Fruit fly (Drosophila melanogaster) whole organism, embryonic: ENCODE data around the gene nwk.

Experiments
- Bgb ChIP-seq: fragments of 200-800 bp; sonication (Bioruptor generic); IDR thresholded peaks from 2 replicates; pipeline ENCODE4 v1.3.6; 2022; ENCODE audit warnings: missing biosample characterization, missing genetic modification characterization; ENCODE audit not compliant: partially characterized antibody
- Bteb2 ChIP-seq: fragments of 200-800 bp; sonication (Bioruptor generic); optimal IDR thresholded peaks from 2 replicates; lab custom pipeline; 2016; ENCODE audit warnings: missing biosample characterization, missing genetic modification characterization
- CG10147 ChIP-seq: fragments of 200-800 bp; sonication (Bioruptor generic); optimal IDR thresholded peaks from 2 replicates; lab custom pipeline; 2019; ENCODE audit warnings: missing biosample characterization, mild to moderate bottlenecking, missing genetic modification characterization, moderate library complexity
- CG11398 ChIP-seq: fragments of 200-800 bp; sonication (Bioruptor generic); optimal IDR thresholded peaks from 2 replicates; lab custom pipeline; 2016; ENCODE audit warnings: missing biosample characterization, missing genetic modification characterization
- CG12299 ChIP-seq: fragments of 200-800 bp; sonication (Bioruptor generic); optimal IDR thresholded peaks from 2 replicates; lab custom pipeline; 2018; ENCODE audit warnings: missing biosample characterization, mild to moderate bottlenecking, missing genetic modification characterization
- CG13624 ChIP-seq: fragments of 200-800 bp; sonication (Bioruptor generic); optimal IDR thresholded peaks from 2 replicates; lab custom pipeline; 2016; ENCODE audit warnings: missing biosample characterization, missing genetic modification characterization
- CG13894 ChIP-seq: fragments of 200-800 bp; sonication (Bioruptor generic); optimal IDR thresholded peaks from 3 replicates; lab custom pipeline; 2018; ENCODE audit warnings: missing biosample characterization, mild to moderate bottlenecking, missing genetic modification characterization, moderate library complexity
- CG14667 ChIP-seq: fragments of 200-800 bp; sonication (Bioruptor generic); IDR thresholded peaks from 2 replicates; pipeline ENCODE4 v1.3.6; 2022; ENCODE audit warnings: missing biosample characterization, missing genetic modification characterization
- CG15514 ChIP-seq: fragments of 200-800 bp; sonication (Bioruptor generic); optimal IDR thresholded peaks from 3 replicates; lab custom pipeline; 2017; ENCODE audit warnings: missing biosample characterization, missing genetic modification characterization, mild to moderate bottlenecking, moderate library complexity, missing genetic modification reagents
- CG1602 ChIP-seq: fragments of 200-800 bp; sonication (Bioruptor generic); optimal IDR thresholded peaks from 3 replicates; lab custom pipeline; 2016; ENCODE audit warnings: missing biosample characterization, missing genetic modification characterization
- CG17328 ChIP-seq: fragments of 200-800 bp; sonication (Bioruptor generic); IDR thresholded peaks from 2 replicates; pipeline ENCODE4 v1.3.6; 2022; ENCODE audit warnings: missing biosample characterization, missing genetic modification characterization
- CG18476 ChIP-seq: fragments of 200-800 bp; sonication (Bioruptor generic); optimal IDR thresholded peaks from 2 replicates; lab custom pipeline; 2016; ENCODE audit warnings: missing biosample characterization, mild to moderate bottlenecking, missing genetic modification characterization
- CG18599 ChIP-seq: fragments of 200-800 bp; sonication (Bioruptor generic); optimal IDR thresholded peaks from 3 replicates; lab custom pipeline; 2017; ENCODE audit warnings: missing biosample characterization, missing genetic modification characterization, mild to moderate bottlenecking, moderate library complexity, missing genetic modification reagents
- CG2678 ChIP-seq: fragments of 200-800 bp; sonication (Bioruptor generic); optimal IDR thresholded peaks from 3 replicates; lab custom pipeline; 2019; ENCODE audit warnings: missing biosample characterization, mild to moderate bottlenecking, missing genetic modification characterization, moderate library complexity
- CG34224 ChIP-seq: fragments of 200-800 bp; sonication (Bioruptor generic); IDR thresholded peaks from 3 replicates; pipeline ENCODE4 v1.3.6; 2022; ENCODE audit warnings: missing biosample characterization, missing genetic modification characterization; ENCODE audit not compliant: partially characterized antibody
- CG34376 ChIP-seq: fragments of 200-800 bp; sonication (Bioruptor generic); optimal IDR thresholded peaks from 2 replicates; lab custom pipeline; 2018; ENCODE audit warnings: missing biosample characterization, mild to moderate bottlenecking, missing genetic modification characterization
- CG4424 ChIP-seq: fragments of 200-800 bp; sonication (Bioruptor generic); optimal IDR thresholded peaks from 3 replicates; lab custom pipeline; 2016; ENCODE audit warnings: missing biosample characterization, missing genetic modification characterization
- CG5180 ChIP-seq: fragments of 200-800 bp; sonication (Bioruptor generic); optimal IDR thresholded peaks from 3 replicates; lab custom pipeline; 2017; ENCODE audit warnings: missing biosample characterization, missing genetic modification characterization, mild to moderate bottlenecking, moderate library complexity, missing genetic modification reagents
- CG7928 ChIP-seq: fragments of 200-800 bp; sonication (Bioruptor generic); optimal IDR thresholded peaks from 2 replicates; lab custom pipeline; 2017; ENCODE audit warnings: missing biosample characterization, mild to moderate bottlenecking, missing genetic modification characterization
- CG9437 ChIP-seq: fragments of 200-800 bp; sonication (Bioruptor generic); optimal IDR thresholded peaks from 2 replicates; lab custom pipeline; 2018; ENCODE audit warnings: missing biosample characterization, mild to moderate bottlenecking, missing genetic modification characterization
- Dbx ChIP-seq: fragments of 200-800 bp; sonication (Bioruptor generic); IDR thresholded peaks from 3 replicates; pipeline ENCODE4 v1.3.6; 2022; ENCODE audit warnings: missing biosample characterization, missing genetic modification characterization
- Deaf1 ChIP-seq: fragments of 200-800 bp; optimal IDR thresholded peaks from 3 replicates; lab custom pipeline; 2019; ENCODE audit warnings: missing biosample characterization, mild to moderate bottlenecking, missing genetic modification characterization, moderate library complexity
- Dll ChIP-seq: fragments of 200-800 bp; sonication (Bioruptor generic); IDR thresholded peaks from 4 replicates; pipeline ENCODE4 v1.3.6; 2022; ENCODE audit warnings: missing biosample characterization, missing genetic modification characterization; ENCODE audit not compliant: partially characterized antibody
- Hey ChIP-seq: fragments of 200-800 bp; sonication (Bioruptor generic); optimal IDR thresholded peaks from 3 replicates; lab custom pipeline; 2018; ENCODE audit warnings: missing biosample characterization, mild to moderate bottlenecking, missing genetic modification characterization
- Mad ChIP-seq: fragments of 200-800 bp; sonication (Bioruptor generic); optimal IDR thresholded peaks from 2 replicates; lab custom pipeline; 2016; ENCODE audit warnings: missing biosample characterization, missing genetic modification characterization
- Nf-YA ChIP-seq: fragments of 200-800 bp; sonication (Bioruptor generic); IDR thresholded peaks from 2 replicates; pipeline ENCODE4 v1.3.6; 2022; ENCODE audit warnings: missing biosample characterization, missing genetic modification characterization
- Pdp1 ChIP-seq, 2 experiments: fragments of 200-800 bp; sonication (Bioruptor generic); optimal IDR thresholded peaks; 3 replicates each; lab custom pipeline; 2016; ENCODE audit warnings: missing biosample characterization in 2 of 2, missing genetic modification characterization in 2 of 2, mild to moderate bottlenecking in 1 of 2, moderate library complexity in 1 of 2
- Sin3A ChIP-seq: fragments of >200 bp; optimal IDR thresholded peaks from 2 replicates; lab custom pipeline; 2018
- Sry-β ChIP-seq: fragments of 200-800 bp; sonication (Bioruptor generic); optimal IDR thresholded peaks from 2 replicates; lab custom pipeline; 2018; ENCODE audit warnings: missing biosample characterization, mild to moderate bottlenecking, missing genetic modification characterization, moderate library complexity
- Xbp1 ChIP-seq: fragments of 200-800 bp; sonication (Bioruptor generic); optimal IDR thresholded peaks from 3 replicates; lab custom pipeline; 2016; ENCODE audit warnings: missing biosample characterization, mild to moderate bottlenecking, missing genetic modification characterization
- br ChIP-seq: fragments of >200 bp; optimal IDR thresholded peaks from 2 replicates; lab custom pipeline; 2017
- cg ChIP-seq: fragments of 200-800 bp; sonication (Bioruptor generic); optimal IDR thresholded peaks from 3 replicates; lab custom pipeline; 2019; ENCODE audit warnings: missing biosample characterization, mild to moderate bottlenecking, missing genetic modification characterization, moderate library complexity
- chinmo ChIP-seq: fragments of 200-800 bp; sonication (Bioruptor generic); IDR thresholded peaks from 4 replicates; pipeline ENCODE4 v1.3.6; 2022; ENCODE audit warnings: missing biosample characterization, missing genetic modification characterization; ENCODE audit not compliant: partially characterized antibody
- crol ChIP-seq: fragments of 200-800 bp; sonication (Bioruptor generic); IDR thresholded peaks from 2 replicates; pipeline ENCODE4 v1.3.6; 2022; ENCODE audit warnings: missing biosample characterization, missing genetic modification characterization
- dmrt11E ChIP-seq: fragments of 200-800 bp; sonication (Bioruptor generic); optimal IDR thresholded peaks from 3 replicates; lab custom pipeline; 2018; ENCODE audit warnings: missing biosample characterization, mild to moderate bottlenecking, missing genetic modification characterization, moderate library complexity
- exex ChIP-seq: fragments of 200-800 bp; sonication (Bioruptor generic); optimal IDR thresholded peaks from 4 replicates; lab custom pipeline; 2018; ENCODE audit warnings: missing biosample characterization, mild to moderate bottlenecking, missing genetic modification characterization, moderate library complexity
- ftz-f1 ChIP-seq: fragments of 200-800 bp; sonication (Bioruptor generic); optimal IDR thresholded peaks from 2 replicates; lab custom pipeline; 2016; ENCODE audit warnings: missing biosample characterization, missing genetic modification characterization
- grn ChIP-seq: fragments of 200-800 bp; sonication (Bioruptor generic); optimal IDR thresholded peaks from 3 replicates; lab custom pipeline; 2017; ENCODE audit warnings: missing biosample characterization, missing genetic modification characterization
- her ChIP-seq: fragments of 200-800 bp; sonication (Bioruptor generic); optimal IDR thresholded peaks from 2 replicates; lab custom pipeline; 2016; ENCODE audit warnings: missing biosample characterization, missing genetic modification characterization
- hkb ChIP-seq, 2 experiments: fragments of 200-800 bp in 1 of 2; fragments of >200 bp in 1 of 2; sonication (Bioruptor generic) in 1 of 2; IDR thresholded peaks in 1 of 2; optimal IDR thresholded peaks in 1 of 2; 2 replicates each; pipeline versions ENCODE4 v1.3.6 to Lab custom; 2017 to 2022; ENCODE audit warnings: missing biosample characterization in 1 of 2, missing genetic modification characterization in 1 of 2
- mirr ChIP-seq: fragments of 200-800 bp; sonication (Bioruptor generic); optimal IDR thresholded peaks from 3 replicates; lab custom pipeline; 2018; ENCODE audit warnings: missing biosample characterization, mild to moderate bottlenecking, missing genetic modification characterization
- sd ChIP-seq: fragments of 200-800 bp; sonication (Bioruptor generic); optimal IDR thresholded peaks from 3 replicates; lab custom pipeline; 2018; ENCODE audit warnings: missing biosample characterization, mild to moderate bottlenecking, missing genetic modification characterization, moderate library complexity
- seq ChIP-seq: fragments of 200-800 bp; sonication (Bioruptor generic); IDR thresholded peaks from 2 replicates; pipeline ENCODE4 v1.3.6; 2022; ENCODE audit warnings: missing biosample characterization, missing genetic modification characterization
- sisA ChIP-seq: fragments of 200-800 bp; sonication (Bioruptor generic); IDR thresholded peaks from 2 replicates; pipeline ENCODE4 v1.3.6; 2022; ENCODE audit warnings: missing biosample characterization, missing genetic modification characterization
- so ChIP-seq: fragments of 200-800 bp; sonication (Bioruptor generic); IDR thresholded peaks from 3 replicates; pipeline ENCODE4 v1.3.6; 2022; ENCODE audit warnings: missing biosample characterization, missing genetic modification characterization
- sug ChIP-seq: fragments of 200-800 bp; optimal IDR thresholded peaks from 2 replicates; lab custom pipeline; 2019; ENCODE audit warnings: missing biosample characterization, mild to moderate bottlenecking, missing genetic modification characterization, moderate library complexity
- unc-4 ChIP-seq: fragments of 200-800 bp; sonication (Bioruptor generic); IDR thresholded peaks from 2 replicates; pipeline ENCODE4 v1.3.6; 2022; ENCODE audit warnings: missing biosample characterization, missing genetic modification characterization; ENCODE audit not compliant: partially characterized antibody
- unpg ChIP-seq: fragments of 200-800 bp; sonication (Bioruptor generic); optimal IDR thresholded peaks from 3 replicates; lab custom pipeline; 2018; ENCODE audit warnings: missing biosample characterization, mild to moderate bottlenecking, missing genetic modification characterization, moderate library complexity
- vvl ChIP-seq: fragments of 200-800 bp; sonication (Bioruptor generic); IDR thresholded peaks from 2 replicates; pipeline ENCODE4 v1.3.6; 2022; ENCODE audit warnings: missing biosample characterization, missing genetic modification characterization
- wdn ChIP-seq: fragments of 200-800 bp; sonication (Bioruptor generic); IDR thresholded peaks from 2 replicates; pipeline ENCODE4 v1.3.6; 2022; ENCODE audit warnings: missing biosample characterization, missing genetic modification characterization

The nwk gene

DNA sequence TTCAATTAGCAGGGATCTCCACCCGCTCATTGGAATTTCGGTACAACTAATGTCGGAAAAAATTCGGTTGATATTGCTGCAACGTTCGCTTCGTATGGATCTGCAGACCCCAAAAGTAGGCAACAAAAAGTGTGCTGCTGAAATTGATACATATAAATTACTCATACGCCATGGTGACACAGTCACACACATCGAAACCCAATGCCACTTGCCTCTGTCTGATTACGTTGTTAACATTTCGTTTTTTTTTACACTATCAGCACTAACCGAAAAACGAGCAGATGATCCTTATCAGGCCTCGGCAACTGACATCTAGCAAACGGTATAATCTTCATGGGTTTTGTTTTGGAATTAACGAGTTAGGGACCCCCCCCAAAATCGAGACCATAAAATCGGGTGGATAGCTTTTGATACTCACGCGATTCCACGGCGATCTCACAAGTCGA lies 42.7 kb upstream of the nwk start (continued):
- TF ChIP-seq exex (tag; lab: Kevin White, UChicago), result peak; percentile 52
- no peak for TF ChIP-seq wdn (GFP tag; lab: Robert Waterston, UW)
- peak; percentile 65 for TF ChIP-seq CG34376
- TF ChIP-seq br (lab: Kevin White, UChicago), result no peak
- 0 out of 4 replicates have a peak, but pooled peaks have one; percentile 48 for TF ChIP-seq chinmo
- TF ChIP-seq Nf-YA, result no peak
- peak; percentile 66 for TF ChIP-seq ftz-f1 (GFP tag; lab: Kevin White, UChicago)
- no peak for TF ChIP-seq CG11398 (GFP tag; lab: Kevin White, UChicago)
- no peak for TF ChIP-seq her (GFP tag; lab: Kevin White, UChicago)
- no peak for TF ChIP-seq hkb (optimal IDR thresholded peaks at IDR 0.05; lab: Kevin White, UChicago)
- TF ChIP-seq hkb (GFP tag; IDR thresholded peaks at IDR 0.05; lab: Robert Waterston, UW), result 0 out of 2 replicates have a peak, but pooled peaks have one; percentile 15
- no peak for TF ChIP-seq Sin3A (lab: Kevin White, UChicago)
- TF ChIP-seq CG4424 (GFP tag; lab: Kevin White, UChicago), result no peak
- no peak for TF ChIP-seq crol
- no peak for TF ChIP-seq vvl (GFP tag; lab: Robert Waterston, UW)
- TF ChIP-seq CG18599 (GFP tag; lab: Kevin White, UChicago), result no peak
- no peak for TF ChIP-seq Dbx (GFP tag; lab: Robert Waterston, UW)
- no peak for TF ChIP-seq CG1602 (GFP tag; lab: Kevin White, UChicago)
- peak; percentile 86 for TF ChIP-seq grn
- TF ChIP-seq cg (GFP tag; lab: Kevin White, UChicago), result peak; percentile 48
- TF ChIP-seq seq, result no peak
- peak; percentile 89 for TF ChIP-seq CG5180
- no peak for TF ChIP-seq Bgb
- TF ChIP-seq Bteb2, result no peak
- no peak for TF ChIP-seq Sry-β (GFP tag; lab: Kevin White, UChicago)
- TF ChIP-seq so (GFP tag; lab: Robert Waterston, UW), result peak; percentile 68; the same call in 2 of the 3 replicates
- peak; percentile 29 for TF ChIP-seq CG15514 (GFP tag; lab: Kevin White, UChicago)
- no peak for TF ChIP-seq Mad
- TF ChIP-seq CG12299 (tag; lab: Kevin White, UChicago), result no peak
- TF ChIP-seq unc-4 (GFP tag; lab: Robert Waterston, UW), result no peak
- TF ChIP-seq Dll, result no peak
- peak; percentile 36 for TF ChIP-seq CG9437 (GFP tag; lab: Kevin White, UChicago)
- TF ChIP-seq Hey (tag; lab: Kevin White, UChicago), result peak; percentile 96
- peak in 1 of 2 experiments; percentile 57 for TF ChIP-seq Pdp1 (GFP tag; optimal IDR thresholded peaks at IDR 0.05; lab: Kevin White, UChicago)
- no peak for TF ChIP-seq unpg (GFP tag; lab: Kevin White, UChicago)
- TF ChIP-seq CG13624 (GFP tag; lab: Kevin White, UChicago), result no peak
- TF ChIP-seq Xbp1, result no peak
- TF ChIP-seq CG14667 (GFP tag; lab: Robert Waterston, UW), result no peak
- no peak for TF ChIP-seq CG10147 (GFP tag; lab: Kevin White, UChicago)
- TF ChIP-seq sisA (GFP tag; lab: Robert Waterston, UW), result no peak
- TF ChIP-seq CG18476, result no peak
- TF ChIP-seq CG7928 (GFP tag; lab: Kevin White, UChicago), result no peak
- no peak for TF ChIP-seq CG17328 (GFP tag; lab: Robert Waterston, UW)
- TF ChIP-seq dmrt11E (tag; lab: Kevin White, UChicago), result no peak
- TF ChIP-seq CG2678, result peak; percentile 0
- peak; percentile 7 for TF ChIP-seq Deaf1 (tag; lab: Kevin White, UChicago)
- TF ChIP-seq sug (tag; lab: Kevin White, UChicago), result peak; percentile 33
- TF ChIP-seq CG13894, result no peak
- peak; percentile 70 for TF ChIP-seq sd (tag; lab: Kevin White, UChicago)
- no peak; the same call in 2 of the 3 replicates for TF ChIP-seq CG34224
- peak; percentile 95 for TF ChIP-seq mirr (GFP tag; lab: Kevin White, UChicago)
